Fruit fly (Drosophila melanogaster): ENCODE data around the gene CG7457.

The CG7457 gene

DNA sequence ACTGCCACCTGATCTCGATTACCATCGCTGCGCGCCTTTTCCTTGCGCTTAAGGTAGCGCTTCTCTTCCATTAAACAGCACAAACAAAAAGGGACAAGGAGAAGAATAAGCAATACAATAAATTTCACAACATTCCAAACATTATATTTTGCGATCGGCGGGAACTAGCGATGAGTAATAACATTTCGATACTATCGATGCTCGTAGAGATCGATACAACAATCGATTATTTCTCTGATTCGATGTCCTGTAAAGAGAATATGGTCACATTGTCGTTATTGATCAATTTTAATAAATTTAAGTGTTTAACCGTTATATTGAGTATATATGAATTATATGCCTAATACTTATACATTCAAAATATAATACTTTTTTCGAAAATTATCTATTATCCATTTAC is at the start of gene CG7457:
Gene CG7457, minus strand, starts transcription at position 189 of the 400 bp plus-strand sequence.
- TF ChIP-seq usp (GFP tag; optimal IDR thresholded peaks at IDR 0.05) (no peak), woc (GFP tag; optimal IDR thresholded peaks at IDR 0.05) (no peak), Hr83 (GFP tag; optimal IDR thresholded peaks at IDR 0.05; ENCODE audit: poor library complexity, severe bottlenecking) (no peak), dsf (GFP tag; optimal IDR thresholded peaks at IDR 0.05; ENCODE audit: borderline replicate concordance) (no peak), Rel (GFP tag; optimal IDR thresholded peaks at IDR 0.05) (no peak), Rel (tag; optimal IDR thresholded peaks at IDR 0.05) (no peak), CG9705 (GFP tag; optimal IDR thresholded peaks at IDR 0.05) (no peak)

DNA sequence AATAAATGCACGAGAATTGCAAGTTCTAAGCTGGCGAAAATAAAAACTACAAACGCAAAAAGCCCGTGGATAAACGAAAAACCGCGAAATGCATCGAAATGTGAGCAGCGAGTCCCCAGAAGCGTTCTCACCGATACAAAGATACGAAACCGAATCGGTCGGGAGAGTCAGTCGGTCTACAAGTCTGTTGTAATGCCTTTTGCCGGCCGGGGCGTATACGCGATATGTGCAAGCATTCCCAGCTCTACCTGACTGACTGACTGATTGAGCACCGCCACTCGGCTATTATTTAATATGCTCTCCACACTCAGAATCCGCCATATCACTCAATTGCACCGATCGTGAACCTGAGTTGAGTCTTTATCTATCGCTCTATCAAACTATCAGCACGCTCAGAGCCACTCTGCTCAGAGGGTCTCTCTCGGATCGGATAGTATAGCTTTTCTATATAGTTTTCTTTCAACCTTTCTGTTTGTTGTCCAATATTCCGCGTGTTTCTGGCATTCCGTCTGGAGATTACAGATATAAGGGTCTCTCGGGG is 49.2 kb upstream of the CG7457 start, which contains the start of gene Clk:
Gene Clk, minus strand, starts transcription at position 239 of the 541 bp plus-strand sequence.
- TF ChIP-seq HLH106 (tag; optimal IDR thresholded peaks at IDR 0.05) (no peak), Rel (GFP tag; optimal IDR thresholded peaks at IDR 0.05) (no peak), Rel (tag; optimal IDR thresholded peaks at IDR 0.05) (no peak), Mio (GFP tag; optimal IDR thresholded peaks at IDR 0.05) (no peak), usp (GFP tag; optimal IDR thresholded peaks at IDR 0.05) (no peak), pan (optimal IDR thresholded peaks at IDR 0.05) (no peak), GATAd (GFP tag; optimal IDR thresholded peaks at IDR 0.05) (no peak), sage (GFP tag; optimal IDR thresholded peaks at IDR 0.05) (no peak), jim (GFP tag; optimal IDR thresholded peaks at IDR 0.05) (no peak)

DNA sequence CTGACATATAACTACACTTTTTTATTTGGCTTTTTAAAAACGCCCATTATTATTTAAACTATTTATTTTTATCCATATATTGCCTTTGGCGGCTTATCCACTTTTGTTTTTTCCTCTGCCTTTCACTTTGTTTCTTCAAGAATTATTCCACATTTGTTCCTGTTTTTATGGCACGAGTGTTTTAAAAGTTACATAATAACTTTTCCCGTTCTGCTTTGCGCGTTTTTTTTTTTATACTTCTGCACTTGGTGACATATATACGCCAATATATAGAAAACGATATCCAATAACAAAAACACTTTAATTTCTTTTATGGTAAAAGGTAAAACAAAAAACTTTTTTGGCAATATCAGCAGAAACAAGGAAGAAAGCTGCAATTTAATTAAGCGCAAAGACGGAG is 48.4 kb upstream of the CG7457 start:
- no peak for TF ChIP-seq Dfd (GFP tag; optimal IDR thresholded peaks at IDR 0.05)
- TF ChIP-seq foxo (GFP tag; optimal IDR thresholded peaks at IDR 0.05), result no peak
- no peak for TF ChIP-seq h (GFP tag; optimal IDR thresholded peaks at IDR 0.05)

DNA sequence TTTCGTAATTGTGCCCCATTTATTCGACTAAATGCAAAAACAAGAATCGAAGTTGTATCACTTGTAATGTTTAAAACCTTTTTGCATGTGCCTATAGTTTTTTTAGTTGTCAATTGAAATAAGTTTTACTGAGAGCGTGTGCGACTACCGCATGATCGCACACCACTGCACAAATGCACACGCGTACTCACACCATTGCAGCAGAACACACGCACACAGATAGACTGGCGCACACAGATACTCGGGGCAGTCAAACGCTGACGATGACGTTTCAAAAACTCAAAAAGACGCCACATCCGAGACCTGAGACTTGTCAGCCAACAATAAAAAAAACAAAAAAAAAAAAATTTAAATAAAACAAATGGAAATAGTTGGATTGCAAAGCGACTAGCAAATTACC is 47.3 kb upstream of the CG7457 start:
- no peak for TF ChIP-seq Jra (GFP tag; optimal IDR thresholded peaks at IDR 0.05)
- TF ChIP-seq CG9705 (GFP tag; optimal IDR thresholded peaks at IDR 0.05), result no peak
- no peak for TF ChIP-seq dsf (GFP tag; optimal IDR thresholded peaks at IDR 0.05; ENCODE audit: borderline replicate concordance)
- TF ChIP-seq HLH106 (tag; optimal IDR thresholded peaks at IDR 0.05), result no peak
- TF ChIP-seq brk (GFP tag; optimal IDR thresholded peaks at IDR 0.05), result no peak
- no peak for TF ChIP-seq psq (GFP tag; optimal IDR thresholded peaks at IDR 0.05)
- TF ChIP-seq sage (GFP tag; optimal IDR thresholded peaks at IDR 0.05), result no peak
- no peak for TF ChIP-seq dmrt93B (GFP tag; optimal IDR thresholded peaks at IDR 0.05)
- no peak for TF ChIP-seq dl (GFP tag; optimal IDR thresholded peaks at IDR 0.05; ENCODE audit: insufficient read depth in 1 of 2, partially characterized antibody in 2 of 2)
- no peak for TF ChIP-seq N (GFP tag; optimal IDR thresholded peaks at IDR 0.05)
- no peak for TF ChIP-seq Myc (optimal IDR thresholded peaks at IDR 0.05)

DNA sequence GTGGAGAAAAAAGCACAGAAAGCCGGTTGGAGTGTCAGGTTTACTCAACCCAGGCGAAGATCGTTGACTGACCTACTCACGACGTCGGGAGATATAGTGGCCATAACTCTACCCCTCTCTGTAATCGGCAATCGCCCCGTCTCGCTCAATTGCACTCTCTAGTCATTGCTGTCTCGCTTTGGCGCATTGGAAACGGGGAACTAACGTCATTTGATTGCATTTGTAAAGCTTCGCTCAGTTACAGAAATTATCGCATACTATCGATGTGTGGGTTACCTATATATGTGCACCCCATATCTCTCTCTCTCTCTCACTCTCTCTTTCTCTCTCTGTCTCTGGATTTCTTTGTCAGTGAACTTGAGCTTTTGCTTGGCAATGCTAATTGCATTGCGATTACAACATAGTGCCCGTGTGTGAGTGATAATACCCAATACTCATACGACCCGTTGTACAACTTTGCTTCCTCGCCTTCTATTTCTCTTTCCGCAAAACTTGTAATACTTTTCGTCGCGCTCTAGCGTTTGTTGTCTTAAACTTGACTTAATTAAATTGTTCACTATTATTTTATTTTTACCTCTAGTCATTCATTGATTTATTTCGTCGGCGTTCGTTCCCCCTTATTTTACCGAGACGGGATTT is 46.0 kb upstream of the CG7457 start:
- no peak for TF ChIP-seq rgr (GFP tag; optimal IDR thresholded peaks at IDR 0.05)
- no peak for TF ChIP-seq Sp1 (GFP tag; optimal IDR thresholded peaks at IDR 0.05)
- TF ChIP-seq jim (GFP tag; optimal IDR thresholded peaks at IDR 0.05), result no peak

DNA sequence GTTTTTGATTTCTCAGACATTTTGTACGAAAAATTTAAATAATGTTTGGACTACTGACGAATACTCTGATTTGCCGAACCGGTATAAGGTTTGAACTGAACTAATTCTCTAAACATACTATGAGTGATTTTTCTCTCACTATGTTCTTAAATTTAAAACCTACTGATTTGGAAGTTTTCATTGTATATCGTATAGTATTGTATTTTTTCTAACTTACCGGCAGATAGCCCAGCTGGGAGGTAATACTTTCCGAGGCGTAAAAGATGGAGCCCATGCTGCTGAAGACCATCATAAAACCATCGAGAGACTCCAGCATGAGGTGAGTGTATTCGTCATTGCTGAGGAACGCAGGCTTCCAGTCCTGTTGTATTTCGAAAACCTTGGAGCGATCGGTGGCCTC is 42.0 kb upstream of the CG7457 start, which contains the start of gene CG32371:
Gene CG32371, minus strand, starts transcription at position 101 of the 400 bp plus-strand sequence.
- TF ChIP-seq CrebA (GFP tag; optimal IDR thresholded peaks at IDR 0.05; ENCODE audit: borderline replicate concordance) (no peak), brk (GFP tag; optimal IDR thresholded peaks at IDR 0.05) (no peak), HLH106 (tag; optimal IDR thresholded peaks at IDR 0.05) (no peak), Rel (GFP tag; optimal IDR thresholded peaks at IDR 0.05) (no peak), Rel (tag; optimal IDR thresholded peaks at IDR 0.05) (no peak), Hr78 (GFP tag; optimal IDR thresholded peaks at IDR 0.05) (no peak), dmrt93B (GFP tag; optimal IDR thresholded peaks at IDR 0.05) (no peak), rgr (GFP tag; optimal IDR thresholded peaks at IDR 0.05) (no peak), lola (GFP tag; optimal IDR thresholded peaks at IDR 0.05) (no peak), dsf (GFP tag; optimal IDR thresholded peaks at IDR 0.05; ENCODE audit: borderline replicate concordance) (no peak), Hr83 (GFP tag; optimal IDR thresholded peaks at IDR 0.05; ENCODE audit: poor library complexity, severe bottlenecking) (no peak), h (GFP tag; optimal IDR thresholded peaks at IDR 0.05) (no peak), Jra (GFP tag; optimal IDR thresholded peaks at IDR 0.05) (no peak), CG32264 (GFP tag; optimal IDR thresholded peaks at IDR 0.05) (no peak), foxo (GFP tag; optimal IDR thresholded peaks at IDR 0.05) (no peak)
